Fruit fly (Drosophila melanogaster): ENCODE data around the gene CG11899.

Gene CG11899

DNA sequence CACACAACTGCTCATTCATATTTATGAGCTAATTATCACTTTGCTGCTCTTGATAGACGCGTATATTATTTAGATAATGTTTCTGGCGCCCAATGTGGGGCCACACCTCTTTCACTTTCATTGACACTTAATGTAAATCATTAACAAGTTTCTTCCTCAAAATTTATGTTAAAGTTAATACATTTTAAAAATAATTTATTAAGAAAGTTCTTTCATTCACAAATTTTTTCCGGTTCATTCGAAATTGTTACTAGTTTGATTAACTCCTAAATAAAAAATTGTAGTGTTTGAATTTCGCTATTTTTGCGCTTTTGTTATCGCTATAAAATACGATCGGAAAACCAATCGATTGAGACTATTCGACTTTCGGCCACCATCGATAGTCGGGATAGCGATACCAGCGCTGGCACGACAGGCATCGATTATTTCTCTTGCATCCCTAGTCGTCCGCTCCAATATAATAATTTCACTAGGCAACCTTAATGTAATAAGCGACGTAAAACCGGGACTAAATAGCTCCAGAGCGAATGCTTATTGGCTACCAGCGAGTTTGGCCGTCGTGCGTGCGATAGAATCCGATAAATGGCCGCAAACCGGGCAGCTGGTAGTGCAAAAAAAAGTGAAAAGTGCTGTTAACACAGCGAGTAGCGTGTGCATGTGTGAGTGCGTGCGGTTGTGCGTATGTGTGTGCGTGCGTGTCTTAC, 28.6 kb downstream of the CG11899 start, which contains the start of gene Usp1:
Gene Usp1, plus strand, starts transcription at position 417 of the 704 bp plus-strand sequence.
- TF ChIP-seq pan (optimal IDR thresholded peaks at IDR 0.05), result peak; percentile 9
- no peak for TF ChIP-seq psq (optimal IDR thresholded peaks at IDR 0.05)
- no peak for TF ChIP-seq CG8478 (optimal IDR thresholded peaks at IDR 0.05)

DNA sequence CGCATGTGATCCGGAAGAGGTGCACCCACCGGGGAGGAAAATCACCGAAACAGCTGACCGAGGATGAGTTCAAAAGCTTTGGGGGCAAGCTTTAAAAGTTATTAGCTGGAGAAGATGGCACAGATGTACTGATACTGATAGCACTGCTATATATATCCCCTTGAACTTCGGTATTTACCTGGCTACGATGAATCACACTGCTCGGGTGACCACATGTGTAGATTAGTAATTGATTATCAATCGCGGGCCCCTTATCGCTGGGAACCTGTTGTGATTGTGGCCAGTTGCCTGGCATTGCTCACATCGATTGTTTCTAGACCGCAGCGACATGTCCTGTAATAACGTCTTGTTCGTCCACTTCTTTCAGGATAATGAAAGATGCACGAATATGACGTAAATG, 29.7 kb downstream of the CG11899 start:
- TF ChIP-seq psq (optimal IDR thresholded peaks at IDR 0.05) (no peak), EcR (GFP tag; optimal IDR thresholded peaks at IDR 0.05) (no peak), pan (optimal IDR thresholded peaks at IDR 0.05) (no peak), CG8478 (optimal IDR thresholded peaks at IDR 0.05) (no peak), usp (GFP tag; optimal IDR thresholded peaks at IDR 0.05) (no peak), Dll (optimal IDR thresholded peaks at IDR 0.05) (no peak)

DNA sequence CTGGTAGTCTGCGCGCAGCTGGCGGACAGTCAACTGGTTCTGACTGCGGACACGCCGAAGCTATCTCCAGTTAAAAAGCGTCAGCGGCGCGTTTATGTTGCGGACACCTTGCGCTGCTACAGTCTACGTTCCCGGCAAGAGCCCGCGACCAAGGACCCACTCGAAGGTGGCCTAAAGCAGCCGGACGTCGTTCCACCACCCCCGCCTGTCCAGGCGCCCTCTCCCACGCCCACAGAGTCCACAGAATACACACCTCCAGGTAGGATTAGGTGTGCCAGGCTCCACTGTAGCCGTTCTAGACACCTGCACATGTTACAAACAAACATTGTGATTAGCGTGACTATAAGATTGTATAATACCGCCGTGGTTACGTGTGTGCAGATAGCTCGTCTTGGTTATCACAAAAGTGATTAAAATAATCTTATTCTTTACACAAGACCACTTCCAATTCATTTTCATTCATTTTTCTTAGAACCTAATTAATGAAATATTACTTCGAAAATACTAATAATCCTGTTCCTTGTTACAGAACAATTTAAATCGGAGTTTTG, 30.4 kb downstream of the CG11899 start:
- TF ChIP-seq EcR (GFP tag; optimal IDR thresholded peaks at IDR 0.05), result no peak
- TF ChIP-seq usp (GFP tag; optimal IDR thresholded peaks at IDR 0.05), result no peak
- no peak for TF ChIP-seq psq (optimal IDR thresholded peaks at IDR 0.05)
- TF ChIP-seq pan (optimal IDR thresholded peaks at IDR 0.05), result no peak
- no peak for TF ChIP-seq Dll (optimal IDR thresholded peaks at IDR 0.05)
- no peak for TF ChIP-seq CG8478 (optimal IDR thresholded peaks at IDR 0.05)

DNA sequence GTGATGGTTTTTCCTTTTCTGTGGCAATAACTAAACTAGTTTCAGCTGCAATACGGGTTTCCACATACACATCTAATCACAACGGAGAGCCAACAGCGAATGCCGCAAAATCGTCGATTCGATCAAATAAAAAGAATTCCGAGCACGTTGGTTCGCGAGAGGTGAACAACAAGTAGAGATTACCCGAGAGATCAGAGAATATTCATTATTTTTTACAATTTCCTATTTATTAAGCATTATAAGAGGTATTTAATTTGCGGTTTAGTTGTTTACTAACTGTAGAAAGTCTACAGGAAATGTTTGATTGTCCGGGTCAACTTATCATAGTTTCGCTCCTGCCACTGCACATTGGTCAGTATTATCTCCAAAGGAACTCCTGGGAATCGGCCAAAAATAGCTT, 38.4 kb downstream of the CG11899 start, which contains the start of gene CG11951:
Gene CG11951, minus strand, starts transcription at position 101 of the 400 bp plus-strand sequence.
- TF ChIP-seq psq (optimal IDR thresholded peaks at IDR 0.05) (no peak), EcR (GFP tag; optimal IDR thresholded peaks at IDR 0.05) (no peak), pan (optimal IDR thresholded peaks at IDR 0.05) (no peak), Dll (optimal IDR thresholded peaks at IDR 0.05) (no peak), usp (GFP tag; optimal IDR thresholded peaks at IDR 0.05) (no peak)

DNA sequence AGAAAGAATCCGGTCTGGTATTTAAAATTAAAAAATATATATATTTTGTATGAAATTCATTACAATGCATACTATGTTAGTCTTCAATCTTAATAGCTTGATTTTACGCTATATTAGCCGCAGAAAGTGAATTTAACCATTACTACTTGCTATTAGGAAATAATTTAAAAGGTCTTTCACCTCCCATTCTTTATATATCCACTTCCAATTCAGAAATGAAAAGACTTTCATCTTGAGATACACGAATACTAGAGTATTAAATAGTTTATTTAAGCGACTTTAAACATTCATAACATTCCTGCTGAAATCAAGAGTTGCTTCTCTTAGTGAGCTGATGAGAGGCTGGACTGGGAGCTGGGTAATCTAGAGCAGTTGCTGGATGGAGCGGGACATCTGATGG, 44.5 kb downstream of the CG11899 start, which contains the start of gene CG31445:
Gene CG31445, minus strand, starts transcription at position 101 of the 400 bp plus-strand sequence.
- TF ChIP-seq EcR (GFP tag; optimal IDR thresholded peaks at IDR 0.05), result no peak
- TF ChIP-seq Dll (optimal IDR thresholded peaks at IDR 0.05), result no peak
- TF ChIP-seq pan (optimal IDR thresholded peaks at IDR 0.05), result no peak
- TF ChIP-seq CG8478 (optimal IDR thresholded peaks at IDR 0.05), result no peak
- TF ChIP-seq usp (GFP tag; optimal IDR thresholded peaks at IDR 0.05), result no peak
- TF ChIP-seq psq (optimal IDR thresholded peaks at IDR 0.05), result no peak

DNA sequence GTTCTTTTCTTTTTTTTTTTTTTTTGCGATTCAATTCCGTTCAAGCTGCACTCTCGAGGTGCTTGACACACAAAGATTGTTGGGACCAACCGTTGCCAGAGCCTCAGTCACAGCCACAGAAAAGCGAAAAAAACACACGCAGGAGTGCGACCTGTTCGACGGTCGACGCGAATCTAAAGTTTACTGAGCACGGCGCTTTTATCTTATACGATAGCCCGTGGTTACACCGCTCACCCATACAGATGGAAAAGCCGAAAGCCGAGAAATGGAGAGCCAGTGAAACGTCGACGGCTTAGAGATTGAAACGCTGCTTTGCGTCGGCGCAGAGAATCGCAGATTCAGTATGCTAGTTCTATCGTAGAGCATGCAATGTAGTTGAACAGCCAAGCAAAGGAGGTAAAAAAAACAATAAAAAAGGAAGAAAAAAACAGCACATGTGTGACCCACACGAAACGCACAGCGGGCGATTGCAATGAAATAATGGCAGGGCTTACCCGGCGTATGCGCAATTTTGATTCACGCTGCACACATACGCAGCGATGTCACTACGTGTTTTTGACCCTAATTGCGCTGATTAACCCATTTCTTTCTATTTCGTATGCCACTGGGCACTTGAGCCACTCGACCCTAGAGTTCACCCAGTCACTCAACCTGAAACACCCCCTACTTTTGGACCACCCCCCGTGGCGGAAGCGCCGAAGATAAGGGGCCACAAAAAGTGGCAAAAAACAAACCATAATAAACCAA, 50.2 kb downstream of the CG11899 start, which contains the start of gene SP1029:
Gene SP1029, minus strand, starts transcription at position 180 of the 747 bp plus-strand sequence.
- TF ChIP-seq EcR (GFP tag; optimal IDR thresholded peaks at IDR 0.05) (peak in 1 of 2 experiments; percentile 37), Dll (optimal IDR thresholded peaks at IDR 0.05) (no peak), pan (optimal IDR thresholded peaks at IDR 0.05) (no peak), CG8478 (optimal IDR thresholded peaks at IDR 0.05) (no peak)

All from whole organism.